Worm (Caenorhabditis elegans): ENCODE measurements around the gene K08E7.8.

Gene K08E7.8

ce11 chrIV:12565933-12566540 is 19.8 kb downstream of the K08E7.8 start, which contains the start of gene eak-7:
TSS of gene eak-7 (minus strand) at chrIV:12565983.
- TF ChIP-seq lin-35 (GFP tag; optimal IDR thresholded peaks at IDR 0.05) = no peak
- no peak for TF ChIP-seq hrde-1 (tag; optimal IDR thresholded peaks at IDR 0.05; ENCODE audit: borderline replicate concordance)
- TF ChIP-seq hsf-1 (GFP tag; IDR thresholded peaks at IDR 0.05) = 0 out of 2 replicates have a peak, but pooled peaks have one; percentile 28
- TF ChIP-seq zfh-2 (GFP tag; conservative IDR thresholded peaks at IDR 0.05) = no peak
- TF ChIP-seq mel-28 (tag; optimal IDR thresholded peaks at IDR 0.05; ENCODE audit: borderline replicate concordance) = no peak

ce11 chrIV:12560568-12560967 is 25.3 kb downstream of the K08E7.8 start, which contains the start of gene snb-7:
TSS of gene snb-7 (plus strand) at chrIV:12560868.
- 0 out of 2 replicates have a peak, but pooled peaks have one; percentile 61 for TF ChIP-seq madf-3 (GFP tag; IDR thresholded peaks at IDR 0.05)
- no peak for TF ChIP-seq F57A8.1 (GFP tag; optimal IDR thresholded peaks at IDR 0.05)
- TF ChIP-seq Y56A3A.18 (GFP tag; IDR thresholded peaks at IDR 0.05) = 0 out of 2 replicates have a peak, but pooled peaks have one; percentile 26

ce11 chrIV:12558925-12559450 is 26.9 kb downstream of the K08E7.8 start, which contains the start of the genes ZK795.2 and ZK795.3:
TSS of gene ZK795.2 (minus strand) at chrIV:12558975.
TSS of gene ZK795.3 (plus strand) at chrIV:12559365.
- no peak for TF ChIP-seq egl-44 (GFP tag; IDR thresholded peaks at IDR 0.05)
- no peak for TF ChIP-seq attf-3 (GFP tag; conservative IDR thresholded peaks at IDR 0.05)
- TF ChIP-seq zfh-2 (GFP tag; conservative IDR thresholded peaks at IDR 0.05) = no peak
- TF ChIP-seq ztf-3 (GFP tag; optimal IDR thresholded peaks at IDR 0.05) = no peak
- TF ChIP-seq lin-40 (tag; optimal IDR thresholded peaks at IDR 0.05) = peak; percentile 31
- TF ChIP-seq ztf-6 (GFP tag; IDR thresholded peaks at IDR 0.05) = no peak
- TF ChIP-seq lin-35 (GFP tag; optimal IDR thresholded peaks at IDR 0.05) = peak; percentile 71 to 95 (median 76)
- TF ChIP-seq lsl-1 (GFP tag; optimal IDR thresholded peaks at IDR 0.05) = peak; percentile 21
- peak; percentile 23 for TF ChIP-seq ZK185.1 (tag; optimal IDR thresholded peaks at IDR 0.05; ENCODE audit: poor library complexity, severe bottlenecking)
- no peak for TF ChIP-seq ztf-25 (GFP tag; IDR thresholded peaks at IDR 0.05)
- TF ChIP-seq F23B12.7 (tag; optimal IDR thresholded peaks at IDR 0.05; ENCODE audit: insufficient read depth) = peak; percentile 35
- TF ChIP-seq efl-1 (GFP tag; optimal IDR thresholded peaks at IDR 0.05) = peak; percentile 87
- TF ChIP-seq ama-1 (optimal IDR thresholded peaks at IDR 0.05) = no peak
- TF ChIP-seq ama-1 (GFP tag; optimal IDR thresholded peaks at IDR 0.05) = no peak
- peak; percentile 35; the same call in 1 of the 2 replicates for TF ChIP-seq madf-6 (GFP tag; IDR thresholded peaks at IDR 0.05)
- no peak for TF ChIP-seq attf-5 (GFP tag; optimal IDR thresholded peaks at IDR 0.05)
- TF ChIP-seq him-1 (tag; optimal IDR thresholded peaks at IDR 0.05) = peak; percentile 2
- TF ChIP-seq Y53G8AR.9 (GFP tag; conservative IDR thresholded peaks at IDR 0.05) = no peak
- TF ChIP-seq hmg-1.2 (GFP tag; IDR thresholded peaks at IDR 0.05) = peak; percentile 24; the same call in 1 of the 2 replicates
- peak; percentile 51 for TF ChIP-seq F33H1.4 (GFP tag; IDR thresholded peaks at IDR 0.05)
- no peak for TF ChIP-seq attf-6 (GFP tag; IDR thresholded peaks at IDR 0.05)
- no peak for TF ChIP-seq egrh-3 (GFP tag; IDR thresholded peaks at IDR 0.05)
- no peak for TF ChIP-seq pbrm-1 (GFP tag; IDR thresholded peaks at IDR 0.05)
- TF ChIP-seq nhr-120 (GFP tag; IDR thresholded peaks at IDR 0.05) = no peak
- no peak for TF ChIP-seq rec-8 (tag; optimal IDR thresholded peaks at IDR 0.05)
- no peak for TF ChIP-seq die-1 (tag; optimal IDR thresholded peaks at IDR 0.05)
- peak; percentile 97 for TF ChIP-seq lin-54 (GFP tag; optimal IDR thresholded peaks at IDR 0.05)
- peak; percentile 86 for TF ChIP-seq dpl-1 (GFP tag; optimal IDR thresholded peaks at IDR 0.05)
- TF ChIP-seq F52B5.7 (tag; optimal IDR thresholded peaks at IDR 0.05) = no peak
- no peak for TF ChIP-seq F39B2.1 (GFP tag; IDR thresholded peaks at IDR 0.05)
- TF ChIP-seq D2030.7 (GFP tag; IDR thresholded peaks at IDR 0.05) = peak; percentile 31; the same call in 1 of the 2 replicates
- TF ChIP-seq rpc-1 (optimal IDR thresholded peaks at IDR 0.05) = no peak
- TF ChIP-seq rpc-1 (tag; optimal IDR thresholded peaks at IDR 0.05) = no peak
- no peak for TF ChIP-seq mcd-1 (GFP tag; IDR thresholded peaks at IDR 0.05)
- no peak for TF ChIP-seq hsf-1 (GFP tag; IDR thresholded peaks at IDR 0.05)
- TF ChIP-seq ztf-28 (GFP tag; IDR thresholded peaks at IDR 0.05) = no peak
- TF ChIP-seq F22D6.2 (tag; optimal IDR thresholded peaks at IDR 0.05) = no peak
- no peak for TF ChIP-seq let-526 (GFP tag; IDR thresholded peaks at IDR 0.05)
- TF ChIP-seq nhr-90 (tag; optimal IDR thresholded peaks at IDR 0.05) = no peak

Data from whole organism, young adult.